Worm (Caenorhabditis elegans) whole organism, L2 larva: ENCODE measurements around the gene mpz-3.

Experiments
- C34F6.9 ChIP-seq: fragments of 150-350 bp; optimal IDR thresholded peaks from 2 replicates; lab custom pipeline; 2014; ENCODE audit warnings: missing biosample characterization, missing genetic modification characterization
- Y55F3AM.14 ChIP-seq: fragments of 200-800 bp; sonication (Bioruptor generic); optimal IDR thresholded peaks from 2 replicates; lab custom pipeline; 2018; ENCODE audit warnings: mild to moderate bottlenecking, missing genetic modification characterization, missing compliant biosample characterization
- ZK546.5 ChIP-seq: sonication (generic microtip); optimal IDR thresholded peaks from 2 replicates; lab custom pipeline; 2017; ENCODE audit warnings: missing biosample characterization, missing genetic modification characterization
- alr-1 ChIP-seq: fragments of 150-350 bp; optimal IDR thresholded peaks from 2 replicates; lab custom pipeline; 2014; ENCODE audit warnings: missing biosample characterization, missing genetic modification characterization
- aly-2 ChIP-seq: fragments of 150-350 bp; optimal IDR thresholded peaks from 2 replicates; lab custom pipeline; 2014; ENCODE audit warnings: missing biosample characterization, missing genetic modification characterization
- ama-1 ChIP-seq: fragments of 150-350 bp; optimal IDR thresholded peaks from 2 replicates; lab custom pipeline; 2018; ENCODE audit warnings: inconsistent platforms
- blmp-1 ChIP-seq: sonication (generic microtip); optimal IDR thresholded peaks from 2 replicates; lab custom pipeline; 2017; ENCODE audit warnings: missing genetic modification characterization, mild to moderate bottlenecking, missing compliant biosample characterization, antibody characterized with exemption, moderate library complexity; ENCODE audit not compliant: insufficient read depth
- ceh-16 ChIP-seq: fragments of 150-350 bp; optimal IDR thresholded peaks from 2 replicates; lab custom pipeline; 2014; ENCODE audit warnings: missing biosample characterization, missing genetic modification characterization
- ceh-82 ChIP-seq: fragments of 150-350 bp; optimal IDR thresholded peaks from 2 replicates; lab custom pipeline; 2014; ENCODE audit warnings: missing biosample characterization, missing genetic modification characterization
- dmd-4 ChIP-seq: sonication (generic microtip); optimal IDR thresholded peaks from 2 replicates; lab custom pipeline; 2017; ENCODE audit warnings: missing biosample characterization, missing genetic modification characterization
- egl-27 ChIP-seq: sonication (generic microtip); optimal IDR thresholded peaks from 3 replicates; lab custom pipeline; 2017; ENCODE audit warnings: missing biosample characterization, missing genetic modification reagents, missing genetic modification characterization
- elt-3 ChIP-seq: sonication (generic microtip); optimal IDR thresholded peaks from 2 replicates; lab custom pipeline; 2017; ENCODE audit warnings: missing biosample characterization, missing genetic modification characterization
- fos-1 ChIP-seq: fragments of 150-350 bp; optimal IDR thresholded peaks from 2 replicates; lab custom pipeline; 2014; ENCODE audit warnings: missing biosample characterization, missing genetic modification characterization
- gmeb-1 ChIP-seq: fragments of 150-350 bp; optimal IDR thresholded peaks from 2 replicates; lab custom pipeline; 2014; ENCODE audit warnings: missing biosample characterization, missing genetic modification characterization
- lin-11 ChIP-seq: fragments of 150-350 bp; sonication (generic microtip); optimal IDR thresholded peaks from 2 replicates; lab custom pipeline; 2014; ENCODE audit warnings: missing biosample characterization, missing genetic modification characterization, inconsistent platforms, mixed read lengths
- lin-13 ChIP-seq: fragments of 150-350 bp; optimal IDR thresholded peaks from 2 replicates; lab custom pipeline; 2014; ENCODE audit warnings: missing biosample characterization, missing genetic modification reagents, missing genetic modification characterization
- lin-39 ChIP-seq: fragments of 150-350 bp; optimal IDR thresholded peaks from 2 replicates; lab custom pipeline; 2014; ENCODE audit warnings: missing biosample characterization, missing genetic modification reagents, missing genetic modification characterization
- lsy-2 ChIP-seq, 2 experiments: fragments of 150-350 bp in 1 of 2; sonication (generic microtip) in 1 of 2; optimal IDR thresholded peaks; 2 replicates each; lab custom pipeline; 2014 to 2017; ENCODE audit warnings: missing biosample characterization in 2 of 2, missing genetic modification characterization in 2 of 2
- mdl-1 ChIP-seq, 2 experiments: fragments of 150-350 bp in 1 of 2; sonication (generic microtip) in 1 of 2; optimal IDR thresholded peaks; 2 replicates each; lab custom pipeline; 2017; ENCODE audit warnings: missing biosample characterization in 2 of 2, missing genetic modification characterization in 2 of 2
- nhr-10 ChIP-seq: sonication (generic microtip); optimal IDR thresholded peaks from 2 replicates; lab custom pipeline; 2017; ENCODE audit warnings: missing biosample characterization, missing genetic modification characterization
- nhr-11 ChIP-seq: fragments of 150-350 bp; optimal IDR thresholded peaks from 2 replicates; lab custom pipeline; 2014; ENCODE audit warnings: missing biosample characterization, missing genetic modification characterization
- nhr-12 ChIP-seq: fragments of 150-350 bp; optimal IDR thresholded peaks from 2 replicates; lab custom pipeline; 2014; ENCODE audit warnings: missing biosample characterization, missing genetic modification characterization
- nhr-129 ChIP-seq: fragments of 150-350 bp; optimal IDR thresholded peaks from 2 replicates; lab custom pipeline; 2014; ENCODE audit warnings: missing biosample characterization, missing genetic modification characterization
- nhr-21 ChIP-seq: fragments of 150-350 bp; optimal IDR thresholded peaks from 2 replicates; lab custom pipeline; 2014; ENCODE audit warnings: missing biosample characterization, missing genetic modification characterization
- nhr-23 ChIP-seq: fragments of 150-350 bp; optimal IDR thresholded peaks from 2 replicates; lab custom pipeline; 2014; ENCODE audit warnings: missing biosample characterization, missing genetic modification reagents, missing genetic modification characterization
- nhr-25 ChIP-seq: fragments of 150-350 bp; sonication (generic microtip); optimal IDR thresholded peaks from 3 replicates; lab custom pipeline; 2014; ENCODE audit warnings: missing biosample characterization, missing genetic modification characterization
- nhr-6 ChIP-seq: fragments of 150-350 bp; optimal IDR thresholded peaks from 2 replicates; lab custom pipeline; 2014; ENCODE audit warnings: missing biosample characterization, missing genetic modification characterization
- nhr-77 ChIP-seq: fragments of 150-350 bp; optimal IDR thresholded peaks from 2 replicates; lab custom pipeline; 2014; ENCODE audit warnings: missing biosample characterization, missing genetic modification characterization
- peb-1 ChIP-seq: fragments of 150-350 bp; optimal IDR thresholded peaks from 2 replicates; lab custom pipeline; 2014; ENCODE audit warnings: missing biosample characterization, missing genetic modification characterization
- skn-1 ChIP-seq: sonication (generic microtip); optimal IDR thresholded peaks from 2 replicates; lab custom pipeline; 2017; ENCODE audit warnings: missing biosample characterization, missing genetic modification characterization
- sma-3 ChIP-seq: sonication (generic microtip); optimal IDR thresholded peaks from 2 replicates; lab custom pipeline; 2016; ENCODE audit warnings: missing genetic modification reagents, missing genetic modification characterization, missing compliant biosample characterization
- sma-9 ChIP-seq, 2 experiments: fragments of 150-350 bp in 1 of 2; sonication (generic microtip) in 1 of 2; optimal IDR thresholded peaks; 2 replicates each; lab custom pipeline; 2014 to 2016; ENCODE audit warnings: missing genetic modification characterization in 2 of 2, mild to moderate bottlenecking in 1 of 2, missing biosample characterization in 1 of 2, missing compliant biosample characterization in 1 of 2, missing genetic modification reagents in 1 of 2, moderate library complexity in 1 of 2
- snpc-4 ChIP-seq: fragments of 150-350 bp; optimal IDR thresholded peaks from 2 replicates; lab custom pipeline; 2014; ENCODE audit warnings: missing biosample characterization, missing genetic modification characterization
- unc-39 ChIP-seq: fragments of 150-350 bp; optimal IDR thresholded peaks from 2 replicates; lab custom pipeline; 2014; ENCODE audit warnings: missing biosample characterization, missing genetic modification characterization
- unc-55 ChIP-seq: fragments of 150-350 bp; sonication (generic microtip); optimal IDR thresholded peaks from 3 replicates; lab custom pipeline; 2014; ENCODE audit warnings: missing biosample characterization, missing genetic modification reagents, missing genetic modification characterization
- zag-1 ChIP-seq: fragments of 150-350 bp; optimal IDR thresholded peaks from 2 replicates; lab custom pipeline; 2014; ENCODE audit warnings: missing biosample characterization, missing genetic modification characterization
- ztf-1 ChIP-seq: fragments of 200-800 bp; sonication (Bioruptor generic); conservative IDR thresholded peaks from 2 replicates; pipeline ENCODE4 v1.3.6; 2022; ENCODE audit warnings: missing genetic modification characterization, missing compliant biosample characterization
- ztf-11 ChIP-seq: sonication (generic microtip); optimal IDR thresholded peaks from 2 replicates; lab custom pipeline; 2017; ENCODE audit warnings: missing biosample characterization, missing genetic modification characterization

mpz-3 gene

ce11 chrII:6575647-6576046 is 10.5 kb upstream of the mpz-3 start, which contains the start of gene sra-29:
sra-29 (minus strand) TSS chrII:6575747.
- TF ChIP-seq mdl-1 (tag; optimal IDR thresholded peaks at IDR 0.05; lab: Kevin White, UChicago) (no peak), ceh-16 (tag; lab: Kevin White, UChicago) (no peak), sma-3 (GFP tag; lab: Kevin White, UChicago) (no peak), nhr-10 (no peak)

- TF ChIP-seq alr-1 (tag; lab: Kevin White, UChicago): no peak
- no peak for TF ChIP-seq ceh-16 (tag; lab: Kevin White, UChicago)
- TF ChIP-seq nhr-23 (tag; lab: Kevin White, UChicago): no peak
- TF ChIP-seq nhr-129 (tag; lab: Kevin White, UChicago): no peak
- TF ChIP-seq ama-1: no peak
- TF ChIP-seq unc-55 (GFP tag; lab: Kevin White, UChicago): no peak
- no peak for TF ChIP-seq lin-11 (tag; lab: Kevin White, UChicago)
- TF ChIP-seq aly-2 (tag; lab: Kevin White, UChicago): no peak
- TF ChIP-seq C34F6.9: no peak
- TF ChIP-seq nhr-6 (tag; lab: Kevin White, UChicago): no peak
- TF ChIP-seq ztf-11 (tag; lab: Kevin White, UChicago): no peak
- TF ChIP-seq nhr-12 (tag; lab: Kevin White, UChicago): no peak
- no peak for TF ChIP-seq lin-13 (GFP tag; lab: Kevin White, UChicago)
- TF ChIP-seq sma-9 (GFP tag; optimal IDR thresholded peaks at IDR 0.05; lab: Kevin White, UChicago): no peak
- TF ChIP-seq sma-9 (tag; optimal IDR thresholded peaks at IDR 0.05; lab: Kevin White, UChicago): no peak
- TF ChIP-seq skn-1: no peak
- TF ChIP-seq zag-1: no peak
- no peak for TF ChIP-seq lsy-2 (tag; optimal IDR thresholded peaks at IDR 0.05; lab: Kevin White, UChicago)
- no peak for TF ChIP-seq sma-3 (GFP tag; lab: Kevin White, UChicago)
- TF ChIP-seq dmd-4: no peak
- TF ChIP-seq mdl-1 (tag; optimal IDR thresholded peaks at IDR 0.05; lab: Kevin White, UChicago): no peak
- TF ChIP-seq, all 48 proteins: peak for 0
These were observed 8.5 kb upstream of the mpz-3 start, which contains the start of gene sra-28 for ce11 chrII:6573677-6574076. sra-28 (minus strand) TSS chrII:6573777.

ce11 chrII:6568707-6569106 is 3.5 kb upstream of the mpz-3 start, which contains the start of gene sra-27:
sra-27 (plus strand) TSS chrII:6569007.
- TF ChIP-seq lin-13 (GFP tag; lab: Kevin White, UChicago) (no peak), unc-55 (GFP tag; lab: Kevin White, UChicago) (no peak), zag-1 (no peak), aly-2 (tag; lab: Kevin White, UChicago) (no peak), ztf-1 (no peak), dmd-4 (no peak), ZK546.5 (tag; lab: Kevin White, UChicago) (no peak), peb-1 (no peak), alr-1 (tag; lab: Kevin White, UChicago) (no peak), ama-1 (no peak), ceh-82 (tag; lab: Kevin White, UChicago) (no peak), ztf-11 (tag; lab: Kevin White, UChicago) (no peak), nhr-77 (no peak), nhr-6 (tag; lab: Kevin White, UChicago) (no peak)
- TF ChIP-seq, all 48 proteins: peak for 0

ce11 chrII:6566628-6567180 is 1.5 kb upstream of the mpz-3 start, which contains the start of the genes F18C5.5 and F18C5.9:
F18C5.5 (minus strand) TSS chrII:6566728.
F18C5.9 (plus strand) TSS chrII:6567130.
- TF ChIP-seq ztf-1: no peak
- TF ChIP-seq nhr-10: no peak
- TF ChIP-seq lin-11 (tag; lab: Kevin White, UChicago): no peak
- no peak for TF ChIP-seq sma-9 (GFP tag; optimal IDR thresholded peaks at IDR 0.05; lab: Kevin White, UChicago)
- no peak for TF ChIP-seq sma-9 (tag; optimal IDR thresholded peaks at IDR 0.05; lab: Kevin White, UChicago)
- TF ChIP-seq lsy-2 (tag; optimal IDR thresholded peaks at IDR 0.05; lab: Kevin White, UChicago): no peak

ce11 chrII:6563238-6563637 is 2.0 kb downstream of the mpz-3 start:
- TF ChIP-seq aly-2 (tag; lab: Kevin White, UChicago) (no peak), sma-9 (GFP tag; optimal IDR thresholded peaks at IDR 0.05; lab: Kevin White, UChicago) (no peak), sma-9 (tag; optimal IDR thresholded peaks at IDR 0.05; lab: Kevin White, UChicago) (no peak), Y55F3AM.14 (GFP tag; lab: Kevin White, UChicago) (no peak), mdl-1 (tag; optimal IDR thresholded peaks at IDR 0.05; lab: Kevin White, UChicago) (no peak), dmd-4 (no peak), ztf-11 (tag; lab: Kevin White, UChicago) (no peak), lsy-2 (tag; optimal IDR thresholded peaks at IDR 0.05; lab: Kevin White, UChicago) (peak in 1 of 2 experiments; percentile 59), elt-3 (tag; lab: Kevin White, UChicago) (no peak), nhr-77 (no peak), zag-1 (peak; percentile 43), unc-55 (GFP tag; lab: Kevin White, UChicago) (peak; percentile 63), ZK546.5 (tag; lab: Kevin White, UChicago) (no peak), unc-39 (tag; lab: Kevin White, UChicago) (no peak), nhr-23 (tag; lab: Kevin White, UChicago) (no peak), alr-1 (tag; lab: Kevin White, UChicago) (no peak), ama-1 (no peak), ceh-16 (tag; lab: Kevin White, UChicago) (no peak), nhr-21 (tag; lab: Kevin White, UChicago) (no peak), fos-1 (peak; percentile 39), gmeb-1 (tag; lab: Kevin White, UChicago) (no peak), egl-27 (no peak), nhr-129 (tag; lab: Kevin White, UChicago) (peak; percentile 57), blmp-1 (tag; lab: Kevin White, UChicago) (no peak), nhr-11 (tag; lab: Kevin White, UChicago) (no peak), snpc-4 (tag; lab: Kevin White, UChicago) (no peak), nhr-10 (no peak), ztf-1 (no peak), C34F6.9 (peak; percentile 56), lin-13 (GFP tag; lab: Kevin White, UChicago) (no peak), lin-39 (tag; lab: Kevin White, UChicago) (no peak), ceh-82 (tag; lab: Kevin White, UChicago) (no peak), nhr-25 (tag; lab: Kevin White, UChicago) (no peak)
